Fruit fly (Drosophila melanogaster): ENCODE data around the gene CG3309.

Gene CG3309

DNA sequence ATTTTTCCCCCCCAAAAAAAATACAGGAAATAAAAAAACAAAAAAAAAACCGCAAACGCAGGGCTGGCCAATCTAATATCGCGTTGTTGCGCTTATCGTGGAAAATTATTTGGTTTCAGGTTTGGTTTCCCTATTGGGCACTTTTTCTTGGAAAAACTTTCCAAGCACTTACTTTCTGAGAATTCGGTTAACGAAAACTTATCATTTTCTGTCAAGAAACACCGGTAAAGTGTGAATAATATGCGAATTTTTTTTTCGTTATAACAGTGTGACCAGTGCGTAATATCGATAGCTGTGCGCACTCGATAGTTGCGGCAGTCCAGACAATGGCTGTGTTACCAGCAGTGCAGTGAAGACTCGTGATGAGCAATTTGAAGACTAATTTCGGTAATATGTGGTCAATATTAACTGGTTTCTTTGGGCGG lies 6.7 kb downstream of the CG3309 start, which contains the start of gene Rnp4F (continued):
- TF ChIP-seq CG3995 (GFP tag; optimal IDR thresholded peaks at IDR 0.05): peak; percentile 66
- TF ChIP-seq CG15073 (GFP tag; optimal IDR thresholded peaks at IDR 0.05): no peak
- no peak for TF ChIP-seq tll (GFP tag; optimal IDR thresholded peaks at IDR 0.05)
- peak; percentile 37; the same call in 1 of the 3 replicates for TF ChIP-seq CG14050 (GFP tag; IDR thresholded peaks at IDR 0.05)
- TF ChIP-seq inv (GFP tag; IDR thresholded peaks at IDR 0.05; ENCODE audit: partially characterized antibody): peak; percentile 84
- TF ChIP-seq CG12236 (GFP tag; optimal IDR thresholded peaks at IDR 0.05): no peak
- TF ChIP-seq yki (optimal IDR thresholded peaks at IDR 0.05): no peak
- 0 out of 2 replicates have a peak, but pooled peaks have one; percentile 11 for TF ChIP-seq CG10321 (GFP tag; IDR thresholded peaks at IDR 0.05)
- peak; percentile 53 for TF ChIP-seq cato (GFP tag; optimal IDR thresholded peaks at IDR 0.05; ENCODE audit: borderline replicate concordance)
- TF ChIP-seq tna (GFP tag; IDR thresholded peaks at IDR 0.05; ENCODE audit: partially characterized antibody): peak; percentile 51; the same call in 1 of the 2 replicates
- no peak for TF ChIP-seq prd (optimal IDR thresholded peaks at IDR 0.05)
- TF ChIP-seq prd (GFP tag; IDR thresholded peaks at IDR 0.05): peak; percentile 80
- TF ChIP-seq YL-1 (GFP tag; optimal IDR thresholded peaks at IDR 0.05): peak; percentile 43
- peak; percentile 78 for TF ChIP-seq sob (GFP tag; IDR thresholded peaks at IDR 0.05)
- peak; percentile 92 for TF ChIP-seq rib (GFP tag; IDR thresholded peaks at IDR 0.05)
- TF ChIP-seq Nf-YC (tag; optimal IDR thresholded peaks at IDR 0.05): peak; percentile 21
- peak; percentile 9 for TF ChIP-seq CG4854 (GFP tag; optimal IDR thresholded peaks at IDR 0.05)
- TF ChIP-seq Stat92E (GFP tag; optimal IDR thresholded peaks at IDR 0.05): no peak
- no peak for TF ChIP-seq insv (GFP tag; optimal IDR thresholded peaks at IDR 0.05)
- TF ChIP-seq CG17568 (GFP tag; optimal IDR thresholded peaks at IDR 0.05): no peak
- peak; percentile 68 for TF ChIP-seq Usf (GFP tag; optimal IDR thresholded peaks at IDR 0.05)
- TF ChIP-seq CG10654 (GFP tag; optimal IDR thresholded peaks at IDR 0.05): peak; percentile 51
- TF ChIP-seq da (GFP tag; optimal IDR thresholded peaks at IDR 0.05): no peak
- peak; percentile 82 for TF ChIP-seq shn (GFP tag; optimal IDR thresholded peaks at IDR 0.05)
- TF ChIP-seq CG6791 (GFP tag; IDR thresholded peaks at IDR 0.05; ENCODE audit: partially characterized antibody): peak; percentile 80
- TF ChIP-seq fd64A (GFP tag; optimal IDR thresholded peaks at IDR 0.05): no peak
- peak; percentile 74 for TF ChIP-seq CG10543 (GFP tag; optimal IDR thresholded peaks at IDR 0.05)
- no peak for TF ChIP-seq CG10979 (tag; optimal IDR thresholded peaks at IDR 0.05)
- TF ChIP-seq Sox102F (GFP tag; optimal IDR thresholded peaks at IDR 0.05): no peak
- TF ChIP-seq CG6175 (GFP tag; IDR thresholded peaks at IDR 0.05): 0 out of 3 replicates have a peak, but pooled peaks have one; percentile 42
- TF ChIP-seq hbn (GFP tag; IDR thresholded peaks at IDR 0.05; ENCODE audit: partially characterized antibody): peak; percentile 64; the same call in 1 of the 2 replicates
- TF ChIP-seq hkb (optimal IDR thresholded peaks at IDR 0.05): no peak
- TF ChIP-seq hkb (GFP tag; IDR thresholded peaks at IDR 0.05): peak; percentile 51
- TF ChIP-seq D (optimal IDR thresholded peaks at IDR 0.05): no peak
- no peak for TF ChIP-seq D (GFP tag; optimal IDR thresholded peaks at IDR 0.05)
- peak; percentile 79 for TF ChIP-seq E2f1 (GFP tag; IDR thresholded peaks at IDR 0.05)
- TF ChIP-seq sens-2 (GFP tag; IDR thresholded peaks at IDR 0.05): no peak
- peak; percentile 25; the same call in 1 of the 2 replicates for TF ChIP-seq CG10959 (GFP tag; IDR thresholded peaks at IDR 0.05)
- no peak for TF ChIP-seq CG14965 (GFP tag; optimal IDR thresholded peaks at IDR 0.05; ENCODE audit: borderline replicate concordance)
- TF ChIP-seq CG31365 (tag; optimal IDR thresholded peaks at IDR 0.05): no peak
- TF ChIP-seq crp (GFP tag; optimal IDR thresholded peaks at IDR 0.05): peak in 1 of 2 experiments; percentile 15
- no peak for TF ChIP-seq CG43689 (GFP tag; IDR thresholded peaks at IDR 0.05)
- TF ChIP-seq CG8089 (GFP tag; optimal IDR thresholded peaks at IDR 0.05): peak; percentile 58
- peak; percentile 53 for TF ChIP-seq p53 (GFP tag; optimal IDR thresholded peaks at IDR 0.05)
- peak; percentile 89 for TF ChIP-seq zfh2 (GFP tag; optimal IDR thresholded peaks at IDR 0.05)
- no peak for TF ChIP-seq Hey (tag; optimal IDR thresholded peaks at IDR 0.05)
- TF ChIP-seq Lhr (GFP tag; optimal IDR thresholded peaks at IDR 0.05): peak; percentile 65
- TF ChIP-seq slbo (GFP tag; IDR thresholded peaks at IDR 0.05): peak; percentile 86
- TF ChIP-seq Taf1 (GFP tag; IDR thresholded peaks at IDR 0.05): peak; percentile 21; the same call in 1 of the 2 replicates
- TF ChIP-seq CG1647 (GFP tag; optimal IDR thresholded peaks at IDR 0.05): peak; percentile 65
- no peak for TF ChIP-seq Sox100B (GFP tag; optimal IDR thresholded peaks at IDR 0.05)
